Fruit fly (Drosophila melanogaster) whole organism, wandering third instar larva: ENCODE data around the gene CG13077.
A peak's percentile ranks its signal among the peaks of the same experiment; 100 is the strongest.

Experiments used
- CG32264 ChIP-seq: fragments of 200-800 bp; sonication (Bioruptor generic); optimal IDR thresholded peaks from 2 replicates; lab custom pipeline; 2016; ENCODE audit warnings: missing biosample characterization, missing genetic modification characterization
- CG9705 ChIP-seq: fragments of 200-800 bp; sonication (Bioruptor generic); optimal IDR thresholded peaks from 2 replicates; lab custom pipeline; 2018; ENCODE audit warnings: missing biosample characterization, mild to moderate bottlenecking, missing genetic modification characterization
- CrebA ChIP-seq: fragments of 200-800 bp; sonication (Bioruptor generic); optimal IDR thresholded peaks from 2 replicates; lab custom pipeline; 2016; ENCODE audit warnings: missing biosample characterization, mild to moderate bottlenecking, missing genetic modification characterization, borderline replicate concordance
- Dfd ChIP-seq: fragments of >200 bp; optimal IDR thresholded peaks from 2 replicates; lab custom pipeline; 2017; ENCODE audit warnings: missing biosample characterization, missing genetic modification characterization
- Dif ChIP-seq: fragments of 200-275, 200-300 bp; sonication (Bioruptor generic); optimal IDR thresholded peaks from 2 replicates; lab custom pipeline; 2018; ENCODE audit warnings: missing biosample characterization, missing genetic modification characterization; ENCODE audit not compliant: partially characterized antibody
- GATAd ChIP-seq: sonication (Bioruptor generic); optimal IDR thresholded peaks from 2 replicates; lab custom pipeline; 2016; ENCODE audit warnings: missing biosample characterization, missing genetic modification characterization
- HLH106 ChIP-seq: fragments of 200-800 bp; optimal IDR thresholded peaks from 3 replicates; lab custom pipeline; 2019; ENCODE audit warnings: missing biosample characterization, mild to moderate bottlenecking, missing genetic modification characterization, moderate library complexity
- Hnf4 ChIP-seq: fragments of 200-800 bp; sonication (Bioruptor generic); optimal IDR thresholded peaks from 2 replicates; lab custom pipeline; 2016; ENCODE audit warnings: missing biosample characterization, mild to moderate bottlenecking, missing genetic modification characterization
- Hr78 ChIP-seq: fragments of >200 bp; optimal IDR thresholded peaks from 2 replicates; lab custom pipeline; 2017; ENCODE audit warnings: missing biosample characterization, missing genetic modification characterization
- Hr83 ChIP-seq: fragments of 200-300 bp; sonication (Bioruptor generic); optimal IDR thresholded peaks from 2 replicates; lab custom pipeline; 2016; ENCODE audit warnings: missing biosample characterization, mild to moderate bottlenecking, missing genetic modification characterization, moderate library complexity; ENCODE audit not compliant: poor library complexity, severe bottlenecking
- Jra ChIP-seq: sonication (Bioruptor generic); optimal IDR thresholded peaks from 2 replicates; lab custom pipeline; 2016; ENCODE audit warnings: missing biosample characterization, missing genetic modification characterization
- Mio ChIP-seq: sonication (Bioruptor generic); optimal IDR thresholded peaks from 2 replicates; lab custom pipeline; 2016; ENCODE audit warnings: missing biosample characterization, missing genetic modification characterization
- Myc ChIP-seq: fragments of >200 bp; optimal IDR thresholded peaks from 2 replicates; lab custom pipeline; 2017
- N ChIP-seq: fragments of >200 bp; optimal IDR thresholded peaks from 2 replicates; lab custom pipeline; 2018; ENCODE audit warnings: missing biosample characterization, missing external identifiers, missing genetic modification characterization
- OdsH ChIP-seq: fragments of 200-800 bp; sonication (Bioruptor generic); optimal IDR thresholded peaks from 2 replicates; lab custom pipeline; 2016; ENCODE audit warnings: missing biosample characterization, mild to moderate bottlenecking, missing genetic modification characterization
- Rel ChIP-seq, 2 experiments: fragments of 200-800 bp; sonication (Bioruptor generic) in 1 of 2; optimal IDR thresholded peaks; 2 replicates in 1 of 2; 3 replicates in 1 of 2; lab custom pipeline; 2016 to 2019; ENCODE audit warnings: mild to moderate bottlenecking in 2 of 2, missing biosample characterization in 2 of 2, missing genetic modification characterization in 2 of 2, moderate library complexity in 1 of 2
- Sp1 ChIP-seq: fragments of 200-800 bp; sonication (Bioruptor generic); optimal IDR thresholded peaks from 3 replicates; lab custom pipeline; 2019; ENCODE audit warnings: missing biosample characterization, mild to moderate bottlenecking, missing genetic modification characterization, moderate library complexity
- Vsx2 ChIP-seq: fragments of 200-300, 225-300 bp; sonication (Bioruptor generic); optimal IDR thresholded peaks from 2 replicates; lab custom pipeline; 2018; ENCODE audit warnings: missing biosample characterization, missing genetic modification characterization; ENCODE audit not compliant: partially characterized antibody
- br ChIP-seq: fragments of 200-800 bp; sonication (Bioruptor generic); optimal IDR thresholded peaks from 2 replicates; lab custom pipeline; 2016; ENCODE audit warnings: missing biosample characterization, missing genetic modification characterization
- brk ChIP-seq: fragments of 200-800 bp; sonication (Bioruptor generic); optimal IDR thresholded peaks from 2 replicates; lab custom pipeline; 2016; ENCODE audit warnings: missing biosample characterization, mild to moderate bottlenecking, missing genetic modification characterization
- dl ChIP-seq, 2 experiments: fragments of 175-275, 200-275 bp in 1 of 2; fragments of 200-275 bp in 1 of 2; sonication (Bioruptor generic); optimal IDR thresholded peaks; lab custom pipeline; 2018; ENCODE audit warnings: mild to moderate bottlenecking in 2 of 2, missing biosample characterization in 2 of 2, missing genetic modification characterization in 2 of 2, moderate library complexity in 2 of 2; ENCODE audit not compliant: partially characterized antibody in 2 of 2, insufficient read depth in 1 of 2
- dmrt93B ChIP-seq: fragments of 200-800 bp; sonication (Bioruptor generic); optimal IDR thresholded peaks from 2 replicates; lab custom pipeline; 2018; ENCODE audit warnings: missing biosample characterization, mild to moderate bottlenecking, missing genetic modification characterization
- dsf ChIP-seq: sonication (Bioruptor generic); optimal IDR thresholded peaks from 2 replicates; lab custom pipeline; 2016; ENCODE audit warnings: missing biosample characterization, missing genetic modification characterization, borderline replicate concordance
- ey ChIP-seq: fragments of 200-800 bp; sonication (Bioruptor generic); optimal IDR thresholded peaks from 2 replicates; lab custom pipeline; 2016; ENCODE audit warnings: missing biosample characterization, missing genetic modification characterization
- foxo ChIP-seq, 2 experiments: fragments of 200-800 bp; sonication (Bioruptor generic); optimal IDR thresholded peaks; 2 replicates in 1 of 2; 3 replicates in 1 of 2; lab custom pipeline; 2016 to 2017; ENCODE audit warnings: missing biosample characterization in 2 of 2, missing genetic modification characterization in 2 of 2
- fru ChIP-seq: fragments of 200-800 bp; sonication (Bioruptor generic); optimal IDR thresholded peaks from 3 replicates; lab custom pipeline; 2016; ENCODE audit warnings: missing biosample characterization, mild to moderate bottlenecking, missing genetic modification characterization
- h ChIP-seq: fragments of 200-800 bp; sonication (Bioruptor generic); optimal IDR thresholded peaks from 3 replicates; lab custom pipeline; 2016; ENCODE audit warnings: missing biosample characterization, mild to moderate bottlenecking, missing genetic modification characterization
- jim ChIP-seq: fragments of 175-275, 200-325 bp; sonication (Bioruptor generic); optimal IDR thresholded peaks from 2 replicates; lab custom pipeline; 2016; ENCODE audit warnings: missing biosample characterization, mild to moderate bottlenecking, missing genetic modification characterization
- pan ChIP-seq: fragments of >200 bp; optimal IDR thresholded peaks from 2 replicates; lab custom pipeline; 2017
- psq ChIP-seq: fragments of 200-800 bp; sonication (Bioruptor generic); optimal IDR thresholded peaks from 3 replicates; lab custom pipeline; 2017; ENCODE audit warnings: missing biosample characterization, mild to moderate bottlenecking, missing genetic modification characterization, moderate library complexity
- rgr ChIP-seq: fragments of 200-800 bp; sonication (Bioruptor generic); optimal IDR thresholded peaks from 3 replicates; lab custom pipeline; 2016; ENCODE audit warnings: missing biosample characterization, mild to moderate bottlenecking, missing genetic modification characterization
- sage ChIP-seq: fragments of 200-800 bp; sonication (Bioruptor generic); optimal IDR thresholded peaks from 2 replicates; lab custom pipeline; 2016; ENCODE audit warnings: missing biosample characterization, mild to moderate bottlenecking, missing genetic modification characterization
- sv ChIP-seq: fragments of 200-800 bp; sonication (Bioruptor generic); optimal IDR thresholded peaks from 3 replicates; lab custom pipeline; 2016; ENCODE audit warnings: missing biosample characterization, missing genetic modification characterization
- tai ChIP-seq: sonication (Bioruptor generic); optimal IDR thresholded peaks from 2 replicates; lab custom pipeline; 2016; ENCODE audit warnings: missing biosample characterization, missing genetic modification characterization
- usp ChIP-seq: fragments of >200 bp; optimal IDR thresholded peaks from 2 replicates; lab custom pipeline; 2017; ENCODE audit warnings: missing biosample characterization, missing genetic modification characterization
- woc ChIP-seq: sonication (Bioruptor generic); optimal IDR thresholded peaks from 2 replicates; lab custom pipeline; 2016; ENCODE audit warnings: missing biosample characterization, mild to moderate bottlenecking, missing genetic modification characterization

The CG13077 gene

DNA sequence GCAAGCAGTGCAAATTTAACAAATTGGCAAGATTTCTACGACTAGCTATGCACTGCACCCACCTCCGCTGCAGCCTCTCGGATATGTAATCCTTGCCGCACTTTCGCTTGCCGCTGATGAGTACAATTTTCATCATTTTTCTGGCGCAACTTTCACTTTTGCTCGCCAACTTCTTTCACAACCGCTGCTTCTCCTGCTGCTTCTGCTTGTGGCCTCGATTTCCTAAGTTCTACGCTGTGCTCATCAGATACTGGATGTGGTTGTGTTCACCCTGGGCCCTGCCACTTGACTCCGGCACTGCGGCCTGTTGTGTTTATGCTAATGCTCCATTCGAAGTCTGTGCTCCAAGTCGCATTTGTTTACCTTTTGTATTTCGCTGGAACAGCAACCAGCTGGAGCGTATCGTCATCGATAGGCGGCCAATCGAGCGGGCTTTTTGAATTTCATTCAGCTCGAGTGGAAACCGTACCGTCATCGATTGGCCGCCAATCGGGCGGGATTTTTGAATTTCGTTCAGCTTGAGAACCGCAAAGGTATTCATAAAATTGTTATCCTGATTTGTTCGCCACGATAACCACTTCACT lies 14.4 kb downstream of the CG13077 start, which contains the start of gene Pmvk:
Gene Pmvk (minus strand): TSS at position 357 of the 584 bp plus-strand sequence.
- no peak for TF ChIP-seq Rel (GFP tag; optimal IDR thresholded peaks at IDR 0.05; lab: Kevin White, UChicago)
- TF ChIP-seq Rel (tag; optimal IDR thresholded peaks at IDR 0.05; lab: Kevin White, UChicago) = peak; percentile 5
- TF ChIP-seq CrebA = no peak

DNA sequence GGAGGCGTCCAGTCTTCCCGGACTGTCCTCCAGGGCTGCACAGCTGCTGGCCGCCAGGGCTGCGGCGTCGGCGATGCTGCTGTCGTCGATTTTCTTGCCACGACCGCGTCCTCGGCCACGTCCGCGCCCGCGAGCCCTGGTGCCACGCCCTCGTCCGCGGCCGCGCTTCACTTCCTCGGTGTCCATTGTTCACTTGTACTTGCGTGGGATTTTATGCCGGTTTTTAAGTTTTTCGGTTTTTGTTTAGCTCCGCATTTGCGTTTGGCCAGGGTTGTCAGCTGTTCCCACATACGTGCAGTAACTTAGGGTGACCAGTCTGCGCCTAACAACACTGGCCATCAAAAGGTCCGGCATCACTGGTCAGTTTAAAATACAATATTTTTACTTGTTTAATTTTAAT lies 16.5 kb downstream of the CG13077 start, which contains the start of gene Hakai:
Gene Hakai (minus strand): TSS at position 290 of the 400 bp plus-strand sequence.
- TF ChIP-seq Myc = no peak
- TF ChIP-seq CG9705 (GFP tag; lab: Kevin White, UChicago) = peak; percentile 34
- TF ChIP-seq br (GFP tag; lab: Kevin White, UChicago) = peak; percentile 16
- TF ChIP-seq Rel (GFP tag; optimal IDR thresholded peaks at IDR 0.05; lab: Kevin White, UChicago) = no peak
- TF ChIP-seq Rel (tag; optimal IDR thresholded peaks at IDR 0.05; lab: Kevin White, UChicago) = peak; percentile 98
- peak; percentile 48 for TF ChIP-seq HLH106
- no peak for TF ChIP-seq sage (GFP tag; lab: Kevin White, UChicago)
- TF ChIP-seq fru (GFP tag; lab: Kevin White, UChicago) = peak; percentile 38
- TF ChIP-seq Dfd = no peak
- peak; percentile 34 for TF ChIP-seq psq
- TF ChIP-seq Hr83 (GFP tag; lab: Kevin White, UChicago) = peak; percentile 86
- no peak for TF ChIP-seq tai (GFP tag; lab: Kevin White, UChicago)
- TF ChIP-seq foxo (GFP tag; optimal IDR thresholded peaks at IDR 0.05; lab: Kevin White, UChicago) = peak in 1 of 2 experiments; percentile 72
- TF ChIP-seq jim (GFP tag; lab: Kevin White, UChicago) = peak; percentile 18
- TF ChIP-seq GATAd = no peak
- TF ChIP-seq Vsx2 (GFP tag; lab: Kevin White, UChicago) = no peak
- no peak for TF ChIP-seq CrebA
- no peak for TF ChIP-seq Dif (GFP tag; lab: Kevin White, UChicago)
- TF ChIP-seq CG32264 (GFP tag; lab: Kevin White, UChicago) = no peak
- TF ChIP-seq Mio (GFP tag; lab: Kevin White, UChicago) = no peak
- TF ChIP-seq Jra (GFP tag; lab: Kevin White, UChicago) = peak; percentile 21
- no peak for TF ChIP-seq usp (GFP tag; lab: Kevin White, UChicago)
- no peak for TF ChIP-seq Hnf4 (GFP tag; lab: Kevin White, UChicago)
- TF ChIP-seq dmrt93B (GFP tag; lab: Kevin White, UChicago) = no peak
- no peak for TF ChIP-seq dl (GFP tag; optimal IDR thresholded peaks at IDR 0.05; lab: Kevin White, UChicago; ENCODE audit: insufficient read depth in 1 of 2, partially characterized antibody in 2 of 2)
- no peak for TF ChIP-seq woc
- TF ChIP-seq sv (GFP tag; lab: Kevin White, UChicago) = peak; percentile 55
- TF ChIP-seq h (GFP tag; lab: Kevin White, UChicago) = peak; percentile 60
- TF ChIP-seq pan (lab: Kevin White, UChicago) = no peak
- peak; percentile 40 for TF ChIP-seq Sp1 (GFP tag; lab: Kevin White, UChicago)
- peak; percentile 61 for TF ChIP-seq rgr (GFP tag; lab: Kevin White, UChicago)
- TF ChIP-seq Hr78 (GFP tag; lab: Kevin White, UChicago) = no peak
- peak; percentile 46 for TF ChIP-seq ey
- no peak for TF ChIP-seq dsf (GFP tag; lab: Kevin White, UChicago)

dm6 chr2L:19583926-19584392 lies 18.3 kb downstream of the CG13077 start, which contains the start of the genes PCNA2 and CG10366:
TSS of gene PCNA2 (minus strand) at chr2L:19583990.
TSS of gene CG10366 (plus strand) at chr2L:19584235.
- TF ChIP-seq ey (peak; percentile 80), woc (peak; percentile 13), Sp1 (GFP tag; lab: Kevin White, UChicago) (peak; percentile 66), tai (GFP tag; lab: Kevin White, UChicago) (no peak), Vsx2 (GFP tag; lab: Kevin White, UChicago) (no peak), Dfd (no peak), CG32264 (GFP tag; lab: Kevin White, UChicago) (no peak), h (GFP tag; lab: Kevin White, UChicago) (peak; percentile 76), fru (GFP tag; lab: Kevin White, UChicago) (peak; percentile 64), sage (GFP tag; lab: Kevin White, UChicago) (no peak), N (GFP tag; lab: Kevin White, UChicago) (no peak), sv (GFP tag; lab: Kevin White, UChicago) (peak; percentile 46), brk (GFP tag; lab: Kevin White, UChicago) (no peak), Hr78 (GFP tag; lab: Kevin White, UChicago) (no peak), Dif (GFP tag; lab: Kevin White, UChicago) (no peak), psq (peak; percentile 47), jim (GFP tag; lab: Kevin White, UChicago) (peak; percentile 35), foxo (GFP tag; optimal IDR thresholded peaks at IDR 0.05; lab: Kevin White, UChicago) (peak in 1 of 2 experiments; percentile 84), dl (GFP tag; optimal IDR thresholded peaks at IDR 0.05; lab: Kevin White, UChicago; ENCODE audit: insufficient read depth in 1 of 2, partially characterized antibody in 2 of 2) (no peak), GATAd (no peak), CrebA (no peak), Rel (GFP tag; optimal IDR thresholded peaks at IDR 0.05; lab: Kevin White, UChicago) (no peak), Rel (tag; optimal IDR thresholded peaks at IDR 0.05; lab: Kevin White, UChicago) (peak; percentile 73), br (GFP tag; lab: Kevin White, UChicago) (peak; percentile 68), HLH106 (peak; percentile 79), rgr (GFP tag; lab: Kevin White, UChicago) (peak; percentile 78), CG9705 (GFP tag; lab: Kevin White, UChicago) (peak; percentile 72), Hnf4 (GFP tag; lab: Kevin White, UChicago) (no peak), OdsH (peak; percentile 69), Myc (peak; percentile 63), Jra (GFP tag; lab: Kevin White, UChicago) (peak; percentile 49), Mio (GFP tag; lab: Kevin White, UChicago) (no peak)
- TF ChIP-seq, all 38 proteins: peak for 17
